Worm (Caenorhabditis elegans) whole organism, late embryonic: ENCODE measurements around the gene srg-3.

Source experiments
- K02D7.2 ChIP-seq: sonication (generic microtip); optimal IDR thresholded peaks from 2 replicates; lab custom pipeline; 2017; ENCODE audit warnings: mild to moderate bottlenecking, missing genetic modification characterization, missing compliant biosample characterization
- ceh-18 ChIP-seq: sonication (generic microtip); optimal IDR thresholded peaks from 2 replicates; lab custom pipeline; 2016; ENCODE audit warnings: missing genetic modification characterization, missing compliant biosample characterization
- fax-1 ChIP-seq: sonication (generic microtip); optimal IDR thresholded peaks from 2 replicates; lab custom pipeline; 2016; ENCODE audit warnings: missing genotype, missing genetic modification characterization, missing compliant biosample characterization
- nfya-1 ChIP-seq: sonication (generic microtip); optimal IDR thresholded peaks from 2 replicates; lab custom pipeline; 2017; ENCODE audit warnings: missing genetic modification characterization, mild to moderate bottlenecking, missing compliant biosample characterization, antibody characterized with exemption, moderate library complexity
- pha-4 ChIP-seq: fragments of 150-350 bp; optimal IDR thresholded peaks from 2 replicates; lab custom pipeline; 2018; ENCODE audit warnings: missing biosample characterization, missing genetic modification reagents, missing genetic modification characterization
- pqm-1 ChIP-seq: sonication (generic microtip); optimal IDR thresholded peaks from 2 replicates; lab custom pipeline; 2016; ENCODE audit warnings: missing genetic modification characterization, missing compliant biosample characterization

- TF ChIP-seq pha-4 = no peak
- no peak for TF ChIP-seq fax-1 (tag; lab: Kevin White, UChicago)
- no peak for TF ChIP-seq K02D7.2 (tag; lab: Kevin White, UChicago)
- no peak for TF ChIP-seq pqm-1 (tag; lab: Kevin White, UChicago)
- no peak for TF ChIP-seq ceh-18 (tag; lab: Kevin White, UChicago)
- TF ChIP-seq nfya-1 (tag; lab: Kevin White, UChicago) = no peak
Observed at ce11 chrIII:6307832-6308231, 37.7 kb upstream of the srg-3 start.
